Fruit fly (Drosophila melanogaster) whole organism, embryonic: ENCODE measurements around the gene CG10232.

Source experiments
- Bgb ChIP-seq: fragments of 200-800 bp; sonication (Bioruptor generic); IDR thresholded peaks from 2 replicates; pipeline ENCODE4 v1.3.6; 2022; ENCODE audit warnings: missing biosample characterization, missing genetic modification characterization; ENCODE audit not compliant: partially characterized antibody
- CG11085 ChIP-seq: fragments of 200-800 bp; sonication (Bioruptor generic); IDR thresholded peaks from 2 replicates; pipeline ENCODE4 v1.3.6; 2022; ENCODE audit warnings: missing biosample characterization, missing genetic modification characterization
- CG13296 ChIP-seq: fragments of 200-800 bp; sonication (Bioruptor generic); optimal IDR thresholded peaks from 3 replicates; lab custom pipeline; 2018; ENCODE audit warnings: missing biosample characterization, mild to moderate bottlenecking, missing genetic modification characterization
- CG1647 ChIP-seq: fragments of 200-800 bp; sonication (Bioruptor generic); optimal IDR thresholded peaks from 3 replicates; lab custom pipeline; 2016; ENCODE audit warnings: missing biosample characterization, missing genetic modification characterization
- Fer3 ChIP-seq: fragments of 200-800 bp; sonication (Bioruptor generic); optimal IDR thresholded peaks from 2 replicates; lab custom pipeline; 2018; ENCODE audit warnings: missing biosample characterization, mild to moderate bottlenecking, missing genetic modification characterization, moderate library complexity
- Hr78 ChIP-seq, 2 experiments: fragments of 200-800 bp in 1 of 2; fragments of >200 bp in 1 of 2; sonication (Bioruptor generic) in 1 of 2; optimal IDR thresholded peaks; 2 replicates each; lab custom pipeline; 2017 to 2019; ENCODE audit warnings: missing biosample characterization in 2 of 2, missing genetic modification characterization in 2 of 2, mild to moderate bottlenecking in 1 of 2, moderate library complexity in 1 of 2
- NC2β ChIP-seq: fragments of 200-800 bp; sonication (Bioruptor generic); optimal IDR thresholded peaks from 2 replicates; lab custom pipeline; 2016; ENCODE audit warnings: missing biosample characterization, missing genetic modification characterization
- cas ChIP-seq: fragments of 200-800 bp; sonication (Bioruptor generic); IDR thresholded peaks from 2 replicates; pipeline ENCODE4 v1.3.6; 2022; ENCODE audit warnings: missing biosample characterization, missing genetic modification characterization
- fu2 ChIP-seq: fragments of 200-800 bp; sonication (Bioruptor generic); optimal IDR thresholded peaks from 2 replicates; lab custom pipeline; 2016; ENCODE audit warnings: missing biosample characterization, missing genetic modification characterization
- kay ChIP-seq: fragments of 200-800 bp; sonication (Bioruptor generic); optimal IDR thresholded peaks from 2 replicates; lab custom pipeline; 2016; ENCODE audit warnings: missing biosample characterization, missing genetic modification characterization
- run ChIP-seq: fragments of 200-800 bp; sonication (Bioruptor generic); optimal IDR thresholded peaks from 3 replicates; lab custom pipeline; 2018; ENCODE audit warnings: missing biosample characterization, mild to moderate bottlenecking, missing genetic modification characterization
- wor ChIP-seq: fragments of 200-800 bp; sonication (Bioruptor generic); IDR thresholded peaks from 2 replicates; pipeline ENCODE4 v1.3.6; 2022; ENCODE audit warnings: missing biosample characterization, missing genetic modification characterization

- TF ChIP-seq CG11085, result no peak
- no peak for TF ChIP-seq wor (GFP tag; lab: Robert Waterston, UW)
- no peak for TF ChIP-seq CG1647
- TF ChIP-seq fu2 (GFP tag; lab: Kevin White, UChicago), result no peak
- no peak for TF ChIP-seq kay
- no peak for TF ChIP-seq NC2β (GFP tag; lab: Kevin White, UChicago)
- TF ChIP-seq CG13296 (GFP tag; lab: Kevin White, UChicago), result no peak
- no peak for TF ChIP-seq Bgb (GFP tag; lab: Robert Waterston, UW)
- no peak for TF ChIP-seq Hr78 (GFP tag; optimal IDR thresholded peaks at IDR 0.05; lab: Kevin White, UChicago)
- TF ChIP-seq cas (GFP tag; lab: Robert Waterston, UW), result no peak
- TF ChIP-seq run (tag; lab: Kevin White, UChicago), result no peak
- no peak for TF ChIP-seq Fer3 (tag; lab: Kevin White, UChicago)
Observed at dm6 chr3R:23721525-23721924, at the start of gene CG10232.
